Fruit fly (Drosophila melanogaster) whole organism, prepupa: Measurements from ENCODE around the gene Tep4.

Experiments used
- Blimp-1 ChIP-seq: fragments of 200-800 bp; sonication (Bioruptor generic); optimal IDR thresholded peaks from 3 replicates; lab custom pipeline; 2017; ENCODE audit warnings: missing biosample characterization, missing genetic modification characterization, mild to moderate bottlenecking, moderate library complexity, missing genetic modification reagents
- CG10631 ChIP-seq: fragments of 200-800 bp; sonication (Bioruptor generic); optimal IDR thresholded peaks from 2 replicates; lab custom pipeline; 2016; ENCODE audit warnings: missing biosample characterization, missing genetic modification characterization
- CG11294 ChIP-seq: fragments of 200-800 bp; sonication (Bioruptor generic); IDR thresholded peaks from 2 replicates; pipeline ENCODE4 v1.3.6; 2022; ENCODE audit warnings: missing biosample characterization, missing genetic modification characterization
- CG11762 ChIP-seq: fragments of 200-800 bp; sonication (Bioruptor generic); optimal IDR thresholded peaks from 3 replicates; lab custom pipeline; 2016; ENCODE audit warnings: missing biosample characterization, missing genetic modification characterization; ENCODE audit not compliant: insufficient read depth
- CG11902 ChIP-seq: fragments of 200-800 bp; sonication (Bioruptor generic); optimal IDR thresholded peaks from 3 replicates; lab custom pipeline; 2016; ENCODE audit warnings: missing biosample characterization, missing genetic modification characterization
- CG15336 ChIP-seq: fragments of 200-800 bp; sonication (Bioruptor generic); IDR thresholded peaks from 2 replicates; pipeline ENCODE4 v1.3.6; 2022; ENCODE audit warnings: missing biosample characterization, missing genetic modification characterization
- CG1621 ChIP-seq: fragments of 200-800 bp; sonication (Bioruptor generic); optimal IDR thresholded peaks from 3 replicates; lab custom pipeline; 2018; ENCODE audit warnings: missing biosample characterization, mild to moderate bottlenecking, missing genetic modification characterization
- CG3032 ChIP-seq: fragments of 200-800 bp; optimal IDR thresholded peaks from 2 replicates; lab custom pipeline; 2019; ENCODE audit warnings: missing biosample characterization, mild to moderate bottlenecking, missing genetic modification characterization, moderate library complexity
- CG31627 ChIP-seq: fragments of 200-800 bp; sonication (Bioruptor generic); optimal IDR thresholded peaks from 3 replicates; lab custom pipeline; 2016; ENCODE audit warnings: missing biosample characterization, missing genetic modification characterization
- CG32006 ChIP-seq: fragments of 200-800 bp; sonication (Bioruptor generic); optimal IDR thresholded peaks from 3 replicates; lab custom pipeline; 2017; ENCODE audit warnings: missing biosample characterization, mild to moderate bottlenecking, missing genetic modification characterization
- CG34406 ChIP-seq: fragments of 200-800 bp; sonication (Bioruptor generic); optimal IDR thresholded peaks from 3 replicates; lab custom pipeline; 2016; ENCODE audit warnings: missing biosample characterization, missing genetic modification characterization
- CG3919 ChIP-seq: fragments of 200-800 bp; sonication (Bioruptor generic); optimal IDR thresholded peaks from 3 replicates; lab custom pipeline; 2016; ENCODE audit warnings: missing biosample characterization, missing genetic modification characterization
- CG4318 ChIP-seq: fragments of 200-800 bp; sonication (Bioruptor generic); optimal IDR thresholded peaks from 3 replicates; lab custom pipeline; 2017; ENCODE audit warnings: missing biosample characterization, mild to moderate bottlenecking, missing genetic modification characterization
- CG6276 ChIP-seq: fragments of 200-800 bp; sonication (Bioruptor generic); optimal IDR thresholded peaks from 2 replicates; lab custom pipeline; 2017; ENCODE audit warnings: missing biosample characterization, mild to moderate bottlenecking, missing genetic modification characterization
- CG6854 ChIP-seq: fragments of 200-800 bp; sonication (Bioruptor generic); optimal IDR thresholded peaks from 2 replicates; lab custom pipeline; 2017; ENCODE audit warnings: missing biosample characterization, mild to moderate bottlenecking, missing genetic modification characterization
- CG8119 ChIP-seq: fragments of 200-800 bp; sonication (Bioruptor generic); IDR thresholded peaks from 3 replicates; pipeline ENCODE4 v1.3.6; 2022; ENCODE audit warnings: missing biosample characterization, missing genetic modification characterization
- CG8319 ChIP-seq: fragments of 200-800 bp; sonication (Bioruptor generic); optimal IDR thresholded peaks from 3 replicates; lab custom pipeline; 2016; ENCODE audit warnings: missing biosample characterization, missing genetic modification characterization
- CG8632 ChIP-seq: fragments of 200-800 bp; sonication (Bioruptor generic); optimal IDR thresholded peaks from 3 replicates; lab custom pipeline; 2016; ENCODE audit warnings: missing biosample characterization, missing genetic modification characterization
- Eip75B ChIP-seq: fragments of 200-800 bp; sonication (Bioruptor generic); optimal IDR thresholded peaks from 3 replicates; lab custom pipeline; 2016; ENCODE audit warnings: missing biosample characterization, missing genetic modification characterization
- Eip78C ChIP-seq: fragments of 200-800 bp; sonication (Bioruptor generic); peaks from one replicate; lab custom pipeline; 2016; ENCODE audit warnings: missing biosample characterization, missing genetic modification characterization
- Eip93F ChIP-seq: fragments of 200-800 bp; sonication (Bioruptor generic); optimal IDR thresholded peaks from 2 replicates; lab custom pipeline; 2016; ENCODE audit warnings: missing biosample characterization, mild to moderate bottlenecking, missing genetic modification characterization
- Ets21C ChIP-seq: fragments of 200-800 bp; sonication (Bioruptor generic); optimal IDR thresholded peaks from 3 replicates; lab custom pipeline; 2016; ENCODE audit warnings: missing biosample characterization, missing genetic modification characterization
- Ets96B ChIP-seq: fragments of 200-800 bp; optimal IDR thresholded peaks from 2 replicates; lab custom pipeline; 2019; ENCODE audit warnings: missing biosample characterization, mild to moderate bottlenecking, missing genetic modification characterization, moderate library complexity
- Hr38 ChIP-seq: sonication (Bioruptor generic); optimal IDR thresholded peaks from 2 replicates; lab custom pipeline; 2016; ENCODE audit warnings: missing biosample characterization, missing genetic modification characterization
- Hr39 ChIP-seq: fragments of 200-800 bp; sonication (Bioruptor generic); optimal IDR thresholded peaks from 2 replicates; lab custom pipeline; 2016; ENCODE audit warnings: missing biosample characterization, missing genetic modification characterization
- Hr4 ChIP-seq: fragments of 200-800 bp; sonication (Bioruptor generic); optimal IDR thresholded peaks from 3 replicates; lab custom pipeline; 2016; ENCODE audit warnings: missing biosample characterization, missing genetic modification characterization
- Lpt ChIP-seq: fragments of 200-800 bp; sonication (Bioruptor generic); optimal IDR thresholded peaks from 3 replicates; lab custom pipeline; 2016; ENCODE audit warnings: missing biosample characterization, missing genetic modification characterization
- Met ChIP-seq: fragments of 200-800 bp; sonication (Bioruptor generic); optimal IDR thresholded peaks from 3 replicates; lab custom pipeline; 2016; ENCODE audit warnings: missing biosample characterization, missing genetic modification characterization
- OdsH ChIP-seq: fragments of 200-800 bp; sonication (Bioruptor generic); optimal IDR thresholded peaks from 3 replicates; lab custom pipeline; 2016; ENCODE audit warnings: missing biosample characterization, missing genetic modification characterization
- Smox ChIP-seq: fragments of 200-800 bp; sonication (Bioruptor generic); optimal IDR thresholded peaks from 3 replicates; lab custom pipeline; 2016; ENCODE audit warnings: missing biosample characterization, missing genetic modification characterization
- Sox102F ChIP-seq: fragments of 200-800 bp; sonication (Bioruptor generic); optimal IDR thresholded peaks from 2 replicates; lab custom pipeline; 2016; ENCODE audit warnings: missing biosample characterization, mild to moderate bottlenecking, missing genetic modification characterization
- Sox15 ChIP-seq: fragments of 200-800 bp; sonication (Bioruptor generic); optimal IDR thresholded peaks from 3 replicates; lab custom pipeline; 2016; ENCODE audit warnings: missing biosample characterization, missing genetic modification characterization
- achi ChIP-seq: fragments of 200-800 bp; sonication (Bioruptor generic); optimal IDR thresholded peaks from 3 replicates; lab custom pipeline; 2016; ENCODE audit warnings: missing biosample characterization, missing genetic modification characterization
- acj6 ChIP-seq: fragments of 200-800 bp; sonication (Bioruptor generic); optimal IDR thresholded peaks from 3 replicates; lab custom pipeline; 2016; ENCODE audit warnings: missing biosample characterization, missing genetic modification characterization
- cyc ChIP-seq: fragments of 200-800 bp; sonication (Bioruptor generic); optimal IDR thresholded peaks from 3 replicates; lab custom pipeline; 2016; ENCODE audit warnings: missing biosample characterization, missing genetic modification characterization
- dac ChIP-seq: fragments of 200-800 bp; sonication (Bioruptor generic); optimal IDR thresholded peaks from 2 replicates; lab custom pipeline; 2017; ENCODE audit warnings: missing biosample characterization, mild to moderate bottlenecking, missing genetic modification characterization
- esn ChIP-seq: fragments of 200-800 bp; sonication (Bioruptor generic); optimal IDR thresholded peaks from 2 replicates; lab custom pipeline; 2016; ENCODE audit warnings: missing biosample characterization, mild to moderate bottlenecking, missing genetic modification characterization, moderate library complexity
- fd59A ChIP-seq: fragments of 200-800 bp; sonication (Bioruptor generic); optimal IDR thresholded peaks from 2 replicates; lab custom pipeline; 2017; ENCODE audit warnings: missing biosample characterization, mild to moderate bottlenecking, missing genetic modification characterization, missing genetic modification reagents
- fkh ChIP-seq: fragments of 200-800 bp; sonication (Bioruptor generic); optimal IDR thresholded peaks from 3 replicates; lab custom pipeline; 2017; ENCODE audit warnings: missing biosample characterization, mild to moderate bottlenecking, missing genetic modification characterization, moderate library complexity
- net ChIP-seq: fragments of 200-800 bp; sonication (Bioruptor generic); optimal IDR thresholded peaks from 3 replicates; lab custom pipeline; 2016; ENCODE audit warnings: missing biosample characterization, missing genetic modification characterization
- pdm3 ChIP-seq: fragments of 200-800 bp; sonication (Bioruptor generic); optimal IDR thresholded peaks from 3 replicates; lab custom pipeline; 2016; ENCODE audit warnings: missing biosample characterization, missing genetic modification characterization
- salr ChIP-seq, 2 experiments: fragments of 200-800 bp; sonication (Bioruptor generic); optimal IDR thresholded peaks; 3 replicates each; lab custom pipeline; 2016 to 2018; ENCODE audit warnings: missing biosample characterization in 2 of 2, missing genetic modification characterization in 2 of 2, mild to moderate bottlenecking in 1 of 2
- spab ChIP-seq: fragments of 200-800 bp; sonication (Bioruptor generic); optimal IDR thresholded peaks from 2 replicates; lab custom pipeline; 2017; ENCODE audit warnings: missing biosample characterization, mild to moderate bottlenecking, missing genetic modification characterization, missing genetic modification reagents
- ss ChIP-seq, 2 experiments: fragments of 200-800 bp; sonication (Bioruptor generic); optimal IDR thresholded peaks; 2 replicates in 1 of 2; 3 replicates in 1 of 2; lab custom pipeline; 2017 to 2018; ENCODE audit warnings: mild to moderate bottlenecking in 2 of 2, missing biosample characterization in 2 of 2, missing genetic modification characterization in 2 of 2, moderate library complexity in 1 of 2
- svp ChIP-seq: fragments of 200-800 bp; sonication (Bioruptor generic); peaks from one replicate; lab custom pipeline; 2016; ENCODE audit warnings: missing biosample characterization, missing genetic modification characterization
- topi ChIP-seq: fragments of 200-800 bp; sonication (Bioruptor generic); optimal IDR thresholded peaks from 3 replicates; lab custom pipeline; 2016; ENCODE audit warnings: missing biosample characterization, missing genetic modification characterization
- vri ChIP-seq: fragments of 200-800 bp; sonication (Bioruptor generic); optimal IDR thresholded peaks from 3 replicates; lab custom pipeline; 2016; ENCODE audit warnings: missing biosample characterization, mild to moderate bottlenecking, missing genetic modification characterization

Tep4 gene

DNA sequence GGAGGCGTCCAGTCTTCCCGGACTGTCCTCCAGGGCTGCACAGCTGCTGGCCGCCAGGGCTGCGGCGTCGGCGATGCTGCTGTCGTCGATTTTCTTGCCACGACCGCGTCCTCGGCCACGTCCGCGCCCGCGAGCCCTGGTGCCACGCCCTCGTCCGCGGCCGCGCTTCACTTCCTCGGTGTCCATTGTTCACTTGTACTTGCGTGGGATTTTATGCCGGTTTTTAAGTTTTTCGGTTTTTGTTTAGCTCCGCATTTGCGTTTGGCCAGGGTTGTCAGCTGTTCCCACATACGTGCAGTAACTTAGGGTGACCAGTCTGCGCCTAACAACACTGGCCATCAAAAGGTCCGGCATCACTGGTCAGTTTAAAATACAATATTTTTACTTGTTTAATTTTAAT, 33.9 kb downstream of the Tep4 start, which contains the start of gene Hakai (continued):
- peak; percentile 61 for TF ChIP-seq CG31627
- TF ChIP-seq Hr4 (GFP tag; lab: Kevin White, UChicago): peak; percentile 67
- TF ChIP-seq pdm3 (GFP tag; lab: Kevin White, UChicago): peak; percentile 29
- peak; percentile 46 for TF ChIP-seq Met (GFP tag; lab: Kevin White, UChicago)
- TF ChIP-seq CG1621 (tag; lab: Kevin White, UChicago): peak; percentile 6
- no peak for TF ChIP-seq fd59A (GFP tag; lab: Kevin White, UChicago)
- TF ChIP-seq CG4318 (GFP tag; lab: Kevin White, UChicago): no peak
- TF ChIP-seq Sox102F (GFP tag; lab: Kevin White, UChicago): no peak
- peak; percentile 30 for TF ChIP-seq acj6 (GFP tag; lab: Kevin White, UChicago)
- TF ChIP-seq salr (GFP tag; optimal IDR thresholded peaks at IDR 0.05; lab: Kevin White, UChicago): no peak
- peak; percentile 5 for TF ChIP-seq Sox15
- no peak for TF ChIP-seq Blimp-1 (GFP tag; lab: Kevin White, UChicago)
- no peak for TF ChIP-seq Eip93F (GFP tag; lab: Kevin White, UChicago)
- TF ChIP-seq CG34406 (GFP tag; lab: Kevin White, UChicago): peak; percentile 30
- TF ChIP-seq CG8632 (GFP tag; lab: Kevin White, UChicago): no peak
- TF ChIP-seq CG8119 (GFP tag; lab: Robert Waterston, UW): no peak; the same call in 2 of the 3 replicates
- no peak for TF ChIP-seq CG6854 (GFP tag; lab: Kevin White, UChicago)
- TF ChIP-seq dac (GFP tag; lab: Kevin White, UChicago): no peak
- TF ChIP-seq Eip78C: peak; percentile 57
- TF ChIP-seq CG6276 (GFP tag; lab: Kevin White, UChicago): no peak
- peak; percentile 25 for TF ChIP-seq Ets21C (GFP tag; lab: Kevin White, UChicago)
- TF ChIP-seq topi: peak; percentile 53

DNA sequence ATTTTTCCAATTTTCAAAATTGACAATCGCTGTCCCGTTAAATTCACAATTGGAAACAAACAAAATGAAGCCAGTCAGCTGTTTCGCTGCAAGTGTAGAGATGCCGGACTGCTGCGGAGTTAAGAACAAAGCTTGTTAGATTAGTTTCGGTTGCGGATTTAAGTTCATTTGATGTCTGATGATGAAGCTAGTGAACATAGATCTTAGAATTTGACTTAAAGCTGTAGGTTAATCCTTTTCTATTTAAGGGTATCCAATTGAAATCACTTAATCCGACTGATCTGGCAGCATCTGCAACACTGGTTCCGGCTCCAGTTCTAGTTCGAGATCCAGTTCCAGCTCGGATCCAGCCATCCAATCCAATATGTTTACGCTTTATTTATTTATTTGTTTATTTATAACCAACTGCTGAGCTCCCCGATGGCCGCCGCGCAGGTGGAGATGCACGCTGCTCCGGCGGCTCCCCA, 35.7 kb downstream of the Tep4 start, which contains the start of the genes PCNA2 and CG10366:
TSS of gene PCNA2 (minus strand) at position 65 of the 467 bp plus-strand sequence.
TSS of gene CG10366 (plus strand) at position 310 of the 467 bp plus-strand sequence.
- TF ChIP-seq CG11294 (GFP tag; lab: Robert Waterston, UW) (no peak), Blimp-1 (GFP tag; lab: Kevin White, UChicago) (no peak), acj6 (GFP tag; lab: Kevin White, UChicago) (peak; percentile 79), Ets96B (tag; lab: Kevin White, UChicago) (peak; percentile 45), Ets21C (GFP tag; lab: Kevin White, UChicago) (peak; percentile 42), Lpt (GFP tag; lab: Kevin White, UChicago) (peak; percentile 14), fkh (GFP tag; lab: Kevin White, UChicago) (peak; percentile 91), spab (GFP tag; lab: Kevin White, UChicago) (no peak), CG1621 (tag; lab: Kevin White, UChicago) (peak; percentile 17), cyc (GFP tag; lab: Kevin White, UChicago) (peak; percentile 70), CG34406 (GFP tag; lab: Kevin White, UChicago) (peak; percentile 46), CG10631 (peak; percentile 55), OdsH (GFP tag; lab: Kevin White, UChicago) (peak; percentile 69), achi (GFP tag; lab: Kevin White, UChicago) (peak; percentile 68), CG31627 (peak; percentile 82), topi (peak; percentile 64), Eip78C (peak; percentile 74), Smox (peak; percentile 47), dac (GFP tag; lab: Kevin White, UChicago) (no peak), ss (GFP tag; optimal IDR thresholded peaks at IDR 0.05; lab: Kevin White, UChicago) (peak in 1 of 2 experiments; percentile 27), CG3032 (tag; lab: Kevin White, UChicago) (peak; percentile 64), CG3919 (GFP tag; lab: Kevin White, UChicago) (peak; percentile 66), CG11762 (GFP tag; lab: Kevin White, UChicago) (peak; percentile 23), CG8319 (GFP tag; lab: Kevin White, UChicago) (peak; percentile 46), Eip75B (peak; percentile 50), salr (GFP tag; optimal IDR thresholded peaks at IDR 0.05; lab: Kevin White, UChicago) (peak in 1 of 2 experiments; percentile 26), CG32006 (GFP tag; lab: Kevin White, UChicago) (peak; percentile 38), esn (peak; percentile 74), svp (no peak), CG11902 (GFP tag; lab: Kevin White, UChicago) (peak; percentile 40), Hr38 (GFP tag; lab: Kevin White, UChicago) (no peak), vri (GFP tag; lab: Kevin White, UChicago) (no peak), CG15336 (GFP tag; lab: Robert Waterston, UW) (no peak), pdm3 (GFP tag; lab: Kevin White, UChicago) (peak; percentile 69), net (GFP tag; lab: Kevin White, UChicago) (peak; percentile 46), fd59A (GFP tag; lab: Kevin White, UChicago) (no peak), Eip93F (GFP tag; lab: Kevin White, UChicago) (no peak), Hr39 (GFP tag; lab: Kevin White, UChicago) (peak; percentile 82), Met (GFP tag; lab: Kevin White, UChicago) (peak; percentile 56), Sox15 (peak; percentile 13)
